Fruit fly (Drosophila melanogaster) whole organism, pupa: ENCODE data around the gene CG33642.

Experiments used
- CG12605 ChIP-seq: fragments of 200-800 bp; sonication (Bioruptor generic); IDR thresholded peaks from 2 replicates; pipeline ENCODE4 v1.3.6; 2022; ENCODE audit warnings: missing biosample characterization, missing genetic modification characterization
- CG13204 ChIP-seq: fragments of 200-800 bp; sonication (Bioruptor generic); optimal IDR thresholded peaks from 2 replicates; lab custom pipeline; 2018; ENCODE audit warnings: missing biosample characterization, mild to moderate bottlenecking, missing genetic modification characterization, moderate library complexity
- CG14655 ChIP-seq: fragments of 200-800 bp; sonication (Bioruptor generic); optimal IDR thresholded peaks from 3 replicates; lab custom pipeline; 2017; ENCODE audit warnings: mild to moderate bottlenecking, missing biosample characterization, missing genetic modification reagents, missing genetic modification characterization
- CG15710 ChIP-seq: fragments of 200-800 bp; sonication (Bioruptor generic); optimal IDR thresholded peaks from 2 replicates; lab custom pipeline; 2018; ENCODE audit warnings: missing biosample characterization, mild to moderate bottlenecking, missing genetic modification characterization, moderate library complexity
- CG17806 ChIP-seq: fragments of 200-800 bp; sonication (Bioruptor generic); optimal IDR thresholded peaks from 2 replicates; lab custom pipeline; 2018; ENCODE audit warnings: missing biosample characterization, mild to moderate bottlenecking, missing genetic modification characterization, moderate library complexity
- CG32121 ChIP-seq: fragments of 200-800 bp; sonication (Bioruptor generic); IDR thresholded peaks from 2 replicates; pipeline ENCODE4 v1.3.6; 2022; ENCODE audit warnings: missing biosample characterization, missing genetic modification characterization
- CG34367 ChIP-seq: fragments of 200-800 bp; sonication (Bioruptor generic); optimal IDR thresholded peaks from 2 replicates; lab custom pipeline; 2018; ENCODE audit warnings: missing biosample characterization, mild to moderate bottlenecking, missing genetic modification characterization
- CG4496 ChIP-seq: fragments of 200-800 bp; sonication (Bioruptor generic); IDR thresholded peaks from 3 replicates; pipeline ENCODE4 v1.3.6; 2022; ENCODE audit warnings: missing biosample characterization, missing genetic modification characterization
- CG8159 ChIP-seq: fragments of 200-800 bp; sonication (Bioruptor generic); optimal IDR thresholded peaks from 3 replicates; lab custom pipeline; 2018; ENCODE audit warnings: missing biosample characterization, mild to moderate bottlenecking, missing genetic modification characterization, moderate library complexity
- EcR ChIP-seq: fragments of 200-800 bp; sonication (Bioruptor generic); optimal IDR thresholded peaks from 3 replicates; lab custom pipeline; 2019; ENCODE audit warnings: missing biosample characterization, missing genetic modification characterization, mild to moderate bottlenecking, moderate library complexity, missing genetic modification reagents
- Ets98B ChIP-seq: fragments of 200-800 bp; sonication (Bioruptor generic); IDR thresholded peaks from 2 replicates; pipeline ENCODE4 v1.3.6; 2022; ENCODE audit warnings: missing biosample characterization, missing genetic modification characterization
- Pif1B ChIP-seq: fragments of 200-800 bp; sonication (Bioruptor generic); optimal IDR thresholded peaks from 3 replicates; lab custom pipeline; 2016; ENCODE audit warnings: missing biosample characterization, missing genetic modification characterization
- gl ChIP-seq: fragments of 200-800 bp; sonication (Bioruptor generic); optimal IDR thresholded peaks from 2 replicates; lab custom pipeline; 2018; ENCODE audit warnings: missing biosample characterization, mild to moderate bottlenecking, missing genetic modification characterization
- rn ChIP-seq: fragments of 200-800 bp; sonication (Bioruptor generic); IDR thresholded peaks from 2 replicates; pipeline ENCODE4 v1.3.6; 2022; ENCODE audit warnings: missing biosample characterization, missing genetic modification characterization

DNA sequence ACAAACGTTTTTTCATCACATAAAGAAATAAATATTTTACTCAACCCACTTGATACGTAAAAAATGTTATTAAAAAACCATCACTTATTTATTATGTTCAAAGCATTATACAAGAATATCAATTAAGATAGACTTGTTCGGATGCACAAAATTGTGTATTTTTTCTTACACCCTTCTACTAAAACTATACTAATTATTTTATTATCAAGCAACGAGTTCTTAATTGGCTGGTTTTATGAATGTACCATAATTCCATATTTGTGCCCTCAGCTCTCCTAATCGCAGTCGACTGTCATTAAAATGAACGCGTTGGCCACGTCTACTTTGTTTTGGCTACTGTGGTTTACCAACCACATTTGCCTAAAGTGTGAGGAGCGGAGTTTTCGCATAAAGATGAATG lies at the start of gene CG33642:
- TF ChIP-seq EcR (GFP tag; lab: Kevin White, UChicago) = no peak
- TF ChIP-seq Pif1B (GFP tag; lab: Kevin White, UChicago) = no peak
- no peak for TF ChIP-seq CG4496 (GFP tag; lab: Robert Waterston, UW)
- TF ChIP-seq Ets98B (GFP tag; lab: Robert Waterston, UW) = no peak
- TF ChIP-seq CG17806 (tag; lab: Kevin White, UChicago) = no peak
- TF ChIP-seq CG32121 (GFP tag; lab: Robert Waterston, UW) = no peak
- no peak for TF ChIP-seq rn
- TF ChIP-seq CG15710 (tag; lab: Kevin White, UChicago) = no peak
- no peak for TF ChIP-seq CG14655 (GFP tag; lab: Kevin White, UChicago)
- no peak for TF ChIP-seq CG13204 (GFP tag; lab: Kevin White, UChicago)
- TF ChIP-seq CG34367 = no peak
- no peak for TF ChIP-seq CG8159 (tag; lab: Kevin White, UChicago)
- TF ChIP-seq CG12605 (GFP tag; lab: Robert Waterston, UW) = no peak
- no peak for TF ChIP-seq gl (tag; lab: Kevin White, UChicago)
